Worm (Caenorhabditis elegans) whole organism, L3 larva: ENCODE data around the gene clec-247.

Experiments used
- R02D3.7 ChIP-seq: fragments of 150-350 bp; optimal IDR thresholded peaks from 2 replicates; lab custom pipeline; 2014; ENCODE audit warnings: missing biosample characterization, missing genetic modification characterization
- ZK546.5 ChIP-seq: sonication (generic microtip); optimal IDR thresholded peaks from 2 replicates; lab custom pipeline; 2017; ENCODE audit warnings: missing biosample characterization, missing genetic modification characterization
- ceh-16 ChIP-seq: sonication (generic microtip); optimal IDR thresholded peaks from 2 replicates; lab custom pipeline; 2017; ENCODE audit warnings: missing biosample characterization, missing genetic modification characterization
- ceh-28 ChIP-seq: fragments of 150-350 bp; optimal IDR thresholded peaks from 2 replicates; lab custom pipeline; 2014; ENCODE audit warnings: missing biosample characterization, missing genetic modification reagents, missing genetic modification characterization
- ceh-9 ChIP-seq: sonication (generic microtip); optimal IDR thresholded peaks from 2 replicates; lab custom pipeline; 2018; ENCODE audit warnings: missing biosample characterization, missing genetic modification characterization
- daf-12 ChIP-seq: fragments of 150-350 bp; optimal IDR thresholded peaks from 2 replicates; lab custom pipeline; 2014; ENCODE audit warnings: missing biosample characterization, missing genetic modification reagents, missing genetic modification characterization
- egl-27 ChIP-seq: sonication (generic microtip); optimal IDR thresholded peaks from 4 replicates; lab custom pipeline; 2017; ENCODE audit warnings: missing biosample characterization, missing genetic modification reagents, missing genetic modification characterization
- elt-2 ChIP-seq: sonication (generic microtip); optimal IDR thresholded peaks from 2 replicates; lab custom pipeline; 2016; ENCODE audit warnings: missing genetic modification reagents, mild to moderate bottlenecking, missing genetic modification characterization, missing compliant biosample characterization
- eor-1 ChIP-seq, 2 experiments: fragments of 150-350 bp; optimal IDR thresholded peaks; 2 replicates each; lab custom pipeline; 2014 to 2018; ENCODE audit warnings: missing biosample characterization in 2 of 2, missing genetic modification characterization in 2 of 2
- fkh-10 ChIP-seq: sonication (generic microtip); optimal IDR thresholded peaks from 2 replicates; lab custom pipeline; 2017; ENCODE audit warnings: missing biosample characterization, missing genetic modification reagents, missing genetic modification characterization
- fos-1 ChIP-seq: fragments of 150-350 bp; optimal IDR thresholded peaks from 2 replicates; lab custom pipeline; 2014; ENCODE audit warnings: missing biosample characterization, missing genetic modification characterization
- hmg-11 ChIP-seq: sonication (generic microtip); optimal IDR thresholded peaks from 2 replicates; lab custom pipeline; 2016; ENCODE audit warnings: missing genetic modification characterization, missing compliant biosample characterization
- jun-1 ChIP-seq: fragments of 150-350 bp; optimal IDR thresholded peaks from 2 replicates; lab custom pipeline; 2014; ENCODE audit warnings: missing biosample characterization, missing genetic modification reagents, missing genetic modification characterization
- mdl-1 ChIP-seq: fragments of 150-350 bp; optimal IDR thresholded peaks from 2 replicates; lab custom pipeline; 2014; ENCODE audit warnings: missing biosample characterization, missing genetic modification characterization
- mml-1 ChIP-seq: fragments of 150-350 bp; sonication (generic microtip); optimal IDR thresholded peaks from 3 replicates; lab custom pipeline; 2014; ENCODE audit warnings: missing biosample characterization, missing genetic modification characterization
- nfya-1 ChIP-seq: sonication (generic microtip); optimal IDR thresholded peaks from 2 replicates; lab custom pipeline; 2017; ENCODE audit warnings: missing genetic modification characterization, mild to moderate bottlenecking, missing compliant biosample characterization, antibody characterized with exemption, moderate library complexity; ENCODE audit not compliant: insufficient read depth
- nhr-11 ChIP-seq: fragments of 150-350 bp; optimal IDR thresholded peaks from 2 replicates; lab custom pipeline; 2014; ENCODE audit warnings: missing biosample characterization, missing genetic modification characterization
- nhr-12 ChIP-seq: fragments of 150-350 bp; optimal IDR thresholded peaks from 2 replicates; lab custom pipeline; 2014; ENCODE audit warnings: missing biosample characterization, missing genetic modification characterization
- nhr-237 ChIP-seq: fragments of 150-350 bp; optimal IDR thresholded peaks from 2 replicates; lab custom pipeline; 2014; ENCODE audit warnings: missing biosample characterization, missing genetic modification characterization
- nhr-28 ChIP-seq: fragments of 150-350 bp; optimal IDR thresholded peaks from 2 replicates; lab custom pipeline; 2014; ENCODE audit warnings: missing biosample characterization, missing genetic modification characterization
- nhr-43 ChIP-seq: sonication (generic microtip); optimal IDR thresholded peaks from 2 replicates; lab custom pipeline; 2016; ENCODE audit warnings: mild to moderate bottlenecking, missing genetic modification characterization, missing compliant biosample characterization; ENCODE audit not compliant: poor library complexity, severe bottlenecking
- nhr-67 ChIP-seq: fragments of 150-350 bp; optimal IDR thresholded peaks from 2 replicates; lab custom pipeline; 2014; ENCODE audit warnings: missing biosample characterization, missing genetic modification characterization
- nhr-76 ChIP-seq: fragments of 150-350 bp; sonication (generic microtip); optimal IDR thresholded peaks from 5 replicates; lab custom pipeline; 2014; ENCODE audit warnings: missing biosample characterization, missing genetic modification characterization
- pha-4 ChIP-seq: fragments of 150-350 bp; optimal IDR thresholded peaks from 2 replicates; lab custom pipeline; 2014; ENCODE audit warnings: missing biosample characterization, missing genetic modification reagents, missing genetic modification characterization
- pqm-1 ChIP-seq: fragments of 150-350 bp; optimal IDR thresholded peaks from 2 replicates; lab custom pipeline; 2017; ENCODE audit warnings: missing biosample characterization, missing genetic modification characterization, inconsistent platforms
- unc-39 ChIP-seq: sonication (generic microtip); optimal IDR thresholded peaks from 4 replicates; lab custom pipeline; 2017; ENCODE audit warnings: missing biosample characterization, missing genetic modification characterization
- unc-62 ChIP-seq: fragments of 150-350 bp; sonication (generic microtip); optimal IDR thresholded peaks from 4 replicates; lab custom pipeline; 2014; ENCODE audit warnings: missing biosample characterization, missing genetic modification reagents, missing genetic modification characterization
- ztf-11 ChIP-seq: fragments of 150-350 bp; optimal IDR thresholded peaks from 2 replicates; lab custom pipeline; 2014; ENCODE audit warnings: missing biosample characterization, missing genetic modification characterization
- ztf-4 ChIP-seq: fragments of 150-350 bp; optimal IDR thresholded peaks from 2 replicates; lab custom pipeline; 2014; ENCODE audit warnings: missing biosample characterization, missing genetic modification characterization

The clec-247 gene

ce11 chrV:18282597-18282996, at the start of gene clec-247:
TSS of gene clec-247 (plus strand) at chrV:18282897.
- TF ChIP-seq elt-2 (no peak), ceh-28 (tag; lab: Kevin White, UChicago) (no peak), nhr-43 (tag; lab: Kevin White, UChicago) (no peak), unc-62 (no peak), egl-27 (no peak), nhr-237 (tag; lab: Kevin White, UChicago) (no peak), ZK546.5 (tag; lab: Kevin White, UChicago) (no peak), ztf-4 (tag; lab: Kevin White, UChicago) (no peak), pha-4 (no peak), jun-1 (tag; lab: Kevin White, UChicago) (no peak), nhr-28 (tag; lab: Kevin White, UChicago) (no peak), ceh-16 (no peak), pqm-1 (tag; lab: Kevin White, UChicago) (no peak), hmg-11 (tag; lab: Kevin White, UChicago) (no peak), fkh-10 (no peak), fos-1 (tag; lab: Kevin White, UChicago) (no peak), ceh-9 (no peak), unc-39 (tag; lab: Kevin White, UChicago) (no peak), R02D3.7 (tag; lab: Kevin White, UChicago) (no peak)

DNA sequence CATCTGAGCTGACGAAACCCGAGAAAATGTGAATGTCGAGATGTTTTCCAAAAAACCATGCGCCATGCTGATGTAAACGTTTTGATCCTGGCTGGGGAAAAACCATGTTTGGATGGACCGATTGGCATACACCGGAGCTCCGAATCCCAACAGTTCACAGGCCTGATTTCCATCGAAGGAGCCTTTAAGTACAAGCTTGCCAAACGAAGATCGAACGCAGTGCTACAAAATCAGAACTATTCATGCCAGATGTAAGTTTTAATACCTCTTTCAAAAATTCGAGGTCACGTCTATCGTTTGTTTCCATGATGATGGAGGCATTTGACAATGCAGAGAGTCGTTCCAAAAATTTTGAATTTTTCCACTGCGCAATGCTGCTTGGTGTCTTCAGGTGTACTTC, 46.9 kb upstream of the clec-247 start:
- no peak for TF ChIP-seq fos-1 (tag; lab: Kevin White, UChicago)
- no peak for TF ChIP-seq ceh-28 (tag; lab: Kevin White, UChicago)
- TF ChIP-seq elt-2 = no peak
- no peak for TF ChIP-seq mdl-1 (tag; lab: Kevin White, UChicago)
- TF ChIP-seq nhr-12 (tag; lab: Kevin White, UChicago) = no peak
- no peak for TF ChIP-seq daf-12 (tag; lab: Kevin White, UChicago)
- no peak for TF ChIP-seq nhr-67 (tag; lab: Kevin White, UChicago)
- no peak for TF ChIP-seq eor-1 (tag; optimal IDR thresholded peaks at IDR 0.05; lab: Kevin White, UChicago)
- TF ChIP-seq nhr-237 (tag; lab: Kevin White, UChicago) = no peak
- TF ChIP-seq nhr-11 (tag; lab: Kevin White, UChicago) = no peak
- TF ChIP-seq R02D3.7 (tag; lab: Kevin White, UChicago) = no peak

ce11 chrV:18236714-18237288, 45.9 kb upstream of the clec-247 start, which contains the start of gene R10E8.3:
TSS of gene R10E8.3 (minus strand) at chrV:18236764.
- TF ChIP-seq pqm-1 (tag; lab: Kevin White, UChicago) = peak; percentile 43
- no peak for TF ChIP-seq ztf-11 (tag; lab: Kevin White, UChicago)
- peak; percentile 53 for TF ChIP-seq elt-2
- TF ChIP-seq, all 47 proteins: peak for 2

ce11 chrV:18241328-18241727, 41.4 kb upstream of the clec-247 start, which contains the start of gene R10E8.8:
TSS of gene R10E8.8 (minus strand) at chrV:18241670.
- no peak for TF ChIP-seq nhr-67 (tag; lab: Kevin White, UChicago)
- peak; percentile 72 for TF ChIP-seq pqm-1 (tag; lab: Kevin White, UChicago)
- TF ChIP-seq elt-2 = peak; percentile 87
- TF ChIP-seq nfya-1 (tag; lab: Kevin White, UChicago) = peak; percentile 17
- peak; percentile 17 for TF ChIP-seq pha-4
- TF ChIP-seq, all 47 proteins: peak for 4

- TF ChIP-seq mml-1 (tag; lab: Kevin White, UChicago) (no peak), daf-12 (tag; lab: Kevin White, UChicago) (no peak), nhr-67 (tag; lab: Kevin White, UChicago) (no peak), nhr-76 (tag; lab: Kevin White, UChicago) (no peak)
These were observed 39.5 kb upstream of the clec-247 start for ce11 chrV:18243227-18243626.

- TF ChIP-seq elt-2 (peak; percentile 62), nhr-12 (tag; lab: Kevin White, UChicago) (no peak), pqm-1 (tag; lab: Kevin White, UChicago) (peak; percentile 31), eor-1 (tag; optimal IDR thresholded peaks at IDR 0.05; lab: Kevin White, UChicago) (no peak)
These were observed 38.3 kb upstream of the clec-247 start for ce11 chrV:18244408-18244807.
